Worm (Caenorhabditis elegans): ENCODE results near the gene F13D12.10.

The F13D12.10 gene

ce11 chrII:11749490-11750172, 36.0 kb downstream of the F13D12.10 start:
- peak; percentile 35 for TF ChIP-seq ets-7 (tag; optimal IDR thresholded peaks at IDR 0.05)
- peak; percentile 40; the same call in 1 of the 2 replicates for TF ChIP-seq pes-1 (GFP tag; IDR thresholded peaks at IDR 0.05)
- TF ChIP-seq hnd-1 (tag; optimal IDR thresholded peaks at IDR 0.05), result no peak
- TF ChIP-seq ceh-13 (GFP tag; optimal IDR thresholded peaks at IDR 0.05), result no peak
- TF ChIP-seq ceh-36 (tag; optimal IDR thresholded peaks at IDR 0.05), result no peak
- TF ChIP-seq aly-1 (tag; optimal IDR thresholded peaks at IDR 0.05), result peak; percentile 55
- TF ChIP-seq B0310.2 (tag; optimal IDR thresholded peaks at IDR 0.05), result peak; percentile 32
- 0 out of 2 replicates have a peak, but pooled peaks have one; percentile 50 for TF ChIP-seq sea-1 (GFP tag; conservative IDR thresholded peaks at IDR 0.05)
- peak; percentile 93 for TF ChIP-seq hmg-4 (GFP tag; optimal IDR thresholded peaks at IDR 0.05)
- TF ChIP-seq flt-1 (GFP tag; IDR thresholded peaks at IDR 0.05), result 0 out of 2 replicates have a peak, but pooled peaks have one; percentile 43
- TF ChIP-seq tra-4 (tag; optimal IDR thresholded peaks at IDR 0.05), result no peak
- 0 out of 2 replicates have a peak, but pooled peaks have one; percentile 51 for TF ChIP-seq scrt-1 (GFP tag; IDR thresholded peaks at IDR 0.05)
- TF ChIP-seq ama-1 (optimal IDR thresholded peaks at IDR 0.05), result no peak
- 0 out of 2 replicates have a peak, but pooled peaks have one; percentile 53 for TF ChIP-seq tbx-11 (GFP tag; IDR thresholded peaks at IDR 0.05)
- TF ChIP-seq tbx-37 (GFP tag; conservative IDR thresholded peaks at IDR 0.05), result no peak
- peak; percentile 90 for TF ChIP-seq F13C5.2 (tag; optimal IDR thresholded peaks at IDR 0.05)
- no peak for TF ChIP-seq hmbx-1 (tag; optimal IDR thresholded peaks at IDR 0.05)

ce11 chrII:11751615-11752174, 38.1 kb downstream of the F13D12.10 start:
- TF ChIP-seq ceh-36 (tag; optimal IDR thresholded peaks at IDR 0.05), result no peak
- TF ChIP-seq aly-1 (tag; optimal IDR thresholded peaks at IDR 0.05), result peak; percentile 33

- TF ChIP-seq flt-1 (GFP tag; IDR thresholded peaks at IDR 0.05), result no peak
- no peak for TF ChIP-seq tbx-37 (GFP tag; conservative IDR thresholded peaks at IDR 0.05)
- no peak for TF ChIP-seq hnd-1 (tag; optimal IDR thresholded peaks at IDR 0.05)
- TF ChIP-seq B0310.2 (tag; optimal IDR thresholded peaks at IDR 0.05), result no peak
- no peak for TF ChIP-seq aly-1 (tag; optimal IDR thresholded peaks at IDR 0.05)
- no peak for TF ChIP-seq scrt-1 (GFP tag; IDR thresholded peaks at IDR 0.05)
- no peak for TF ChIP-seq ama-1 (optimal IDR thresholded peaks at IDR 0.05)
- TF ChIP-seq hmbx-1 (tag; optimal IDR thresholded peaks at IDR 0.05), result no peak
Measured at ce11 chrII:11753186-11753585, 39.6 kb downstream of the F13D12.10 start.

- TF ChIP-seq hnd-1 (tag; optimal IDR thresholded peaks at IDR 0.05) (peak; percentile 2), hmbx-1 (tag; optimal IDR thresholded peaks at IDR 0.05) (no peak), F13C5.2 (tag; optimal IDR thresholded peaks at IDR 0.05) (no peak), ceh-36 (tag; optimal IDR thresholded peaks at IDR 0.05) (no peak), flt-1 (GFP tag; IDR thresholded peaks at IDR 0.05) (no peak), scrt-1 (GFP tag; IDR thresholded peaks at IDR 0.05) (no peak), tbx-11 (GFP tag; IDR thresholded peaks at IDR 0.05) (no peak), sea-1 (GFP tag; conservative IDR thresholded peaks at IDR 0.05) (peak; percentile 71; the same call in 1 of the 2 replicates), tra-4 (tag; optimal IDR thresholded peaks at IDR 0.05) (no peak), ama-1 (optimal IDR thresholded peaks at IDR 0.05) (peak; percentile 46), pes-1 (GFP tag; IDR thresholded peaks at IDR 0.05) (0 out of 2 replicates have a peak, but pooled peaks have one; percentile 46), ets-7 (tag; optimal IDR thresholded peaks at IDR 0.05) (no peak)
Measured at ce11 chrII:11756684-11757107, 43.1 kb downstream of the F13D12.10 start.

ce11 chrII:11759277-11759676, 45.7 kb downstream of the F13D12.10 start, which contains the start of the genes F44E5.4 and F44E5.5:
Gene F44E5.4 (minus strand): TSS chrII:11759311.
Gene F44E5.5 (plus strand): TSS chrII:11759662.
- TF ChIP-seq tbx-37 (GFP tag; conservative IDR thresholded peaks at IDR 0.05) (peak; percentile 71), tbx-11 (GFP tag; IDR thresholded peaks at IDR 0.05) (peak; percentile 80), hnd-1 (tag; optimal IDR thresholded peaks at IDR 0.05) (peak; percentile 60), scrt-1 (GFP tag; IDR thresholded peaks at IDR 0.05) (peak; percentile 81), F13C5.2 (tag; optimal IDR thresholded peaks at IDR 0.05) (peak; percentile 68), tra-4 (tag; optimal IDR thresholded peaks at IDR 0.05) (peak; percentile 47), ceh-36 (tag; optimal IDR thresholded peaks at IDR 0.05) (peak; percentile 42), B0310.2 (tag; optimal IDR thresholded peaks at IDR 0.05) (peak; percentile 76), flt-1 (GFP tag; IDR thresholded peaks at IDR 0.05) (peak; percentile 82; the same call in 1 of the 2 replicates), pes-1 (GFP tag; IDR thresholded peaks at IDR 0.05) (peak; percentile 84), sea-1 (GFP tag; conservative IDR thresholded peaks at IDR 0.05) (peak; percentile 87), hmg-4 (GFP tag; optimal IDR thresholded peaks at IDR 0.05) (peak; percentile 34)

ce11 chrII:11761806-11762512, 48.4 kb downstream of the F13D12.10 start:
- 0 out of 2 replicates have a peak, but pooled peaks have one; percentile 65 for TF ChIP-seq sea-1 (GFP tag; conservative IDR thresholded peaks at IDR 0.05)
- no peak for TF ChIP-seq ceh-13 (GFP tag; optimal IDR thresholded peaks at IDR 0.05)

- TF ChIP-seq ceh-36 (tag; optimal IDR thresholded peaks at IDR 0.05) (no peak), tbx-11 (GFP tag; IDR thresholded peaks at IDR 0.05) (no peak), B0310.2 (tag; optimal IDR thresholded peaks at IDR 0.05) (no peak), tra-4 (tag; optimal IDR thresholded peaks at IDR 0.05) (no peak), ceh-13 (GFP tag; optimal IDR thresholded peaks at IDR 0.05) (no peak), hmg-4 (GFP tag; optimal IDR thresholded peaks at IDR 0.05) (no peak)
Measured at ce11 chrII:11765506-11766152, 52.0 kb downstream of the F13D12.10 start.

All from whole organism, early embryonic.